Worm (Caenorhabditis elegans): ENCODE results near the gene pgap-2.

DNA sequence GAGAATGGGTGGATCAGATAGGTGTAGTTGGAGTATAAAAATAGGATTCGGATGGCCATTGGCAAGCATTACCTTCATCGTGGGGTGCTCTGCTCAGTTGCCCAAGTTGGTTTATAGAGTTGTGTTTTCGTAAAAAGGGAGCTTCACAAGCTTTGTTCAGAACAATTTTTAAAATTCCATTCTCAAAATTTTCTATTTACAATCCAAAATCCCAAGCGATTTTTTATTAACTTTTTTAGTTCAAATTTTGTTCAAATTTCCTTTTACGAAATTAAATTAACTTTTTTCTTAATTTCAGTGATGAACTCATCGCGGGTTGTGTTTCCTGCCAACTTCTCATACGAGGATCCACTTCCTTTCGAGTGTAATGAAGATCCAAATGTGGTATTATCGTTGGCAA, 27.8 kb upstream of the pgap-2 start, which contains the start of gene srg-10:
- TF ChIP-seq tbx-2 (tag; optimal IDR thresholded peaks at IDR 0.05) (no peak), aha-1 (tag; optimal IDR thresholded peaks at IDR 0.05) (no peak), lsy-2 (tag; optimal IDR thresholded peaks at IDR 0.05) (no peak), blmp-1 (tag; optimal IDR thresholded peaks at IDR 0.05) (no peak), ztf-11 (tag; optimal IDR thresholded peaks at IDR 0.05) (no peak), lin-13 (GFP tag; optimal IDR thresholded peaks at IDR 0.05) (no peak), aly-2 (tag; optimal IDR thresholded peaks at IDR 0.05) (no peak), ama-1 (optimal IDR thresholded peaks at IDR 0.05) (no peak), jun-1 (tag; optimal IDR thresholded peaks at IDR 0.05) (no peak), nhr-76 (tag; optimal IDR thresholded peaks at IDR 0.05) (no peak), swsn-7 (tag; optimal IDR thresholded peaks at IDR 0.05) (no peak), snpc-4 (tag; optimal IDR thresholded peaks at IDR 0.05) (no peak)
